Worm (Caenorhabditis elegans) whole organism, L1 larva: ENCODE data around the gene maph-1.3.

Source experiments
- elt-2 ChIP-seq: sonication (generic microtip); optimal IDR thresholded peaks from 2 replicates; lab custom pipeline; 2016; ENCODE audit warnings: missing genetic modification characterization, mild to moderate bottlenecking, inconsistent platforms, missing compliant biosample characterization, missing genetic modification reagents
- lsy-2 ChIP-seq, 2 experiments: fragments of 150-350 bp; optimal IDR thresholded peaks; 2 replicates each; lab custom pipeline; 2014; ENCODE audit warnings: missing biosample characterization in 2 of 2, missing genetic modification characterization in 2 of 2
- nhr-11 ChIP-seq: fragments of 150-350 bp; optimal IDR thresholded peaks from 2 replicates; lab custom pipeline; 2014; ENCODE audit warnings: missing biosample characterization, missing genetic modification characterization
- nhr-12 ChIP-seq: sonication (generic microtip); optimal IDR thresholded peaks from 2 replicates; lab custom pipeline; 2017; ENCODE audit warnings: missing biosample characterization, missing genetic modification characterization
- nhr-19 ChIP-seq: fragments of 200-800 bp; sonication (Bioruptor generic); conservative IDR thresholded peaks from 2 replicates; pipeline ENCODE4 v1.3.6; 2022; ENCODE audit warnings: missing genetic modification characterization, missing compliant biosample characterization
- rnt-1 ChIP-seq: sonication (generic microtip); optimal IDR thresholded peaks from 2 replicates; lab custom pipeline; 2016; ENCODE audit warnings: mild to moderate bottlenecking, missing genetic modification characterization, moderate library complexity, missing compliant biosample characterization
- unc-62 ChIP-seq: fragments of 150-350 bp; optimal IDR thresholded peaks from 2 replicates; lab custom pipeline; 2014; ENCODE audit warnings: missing biosample characterization, missing genetic modification reagents, missing genetic modification characterization

ce11 chrIII:3876197-3876897 lies 31.7 kb downstream of the maph-1.3 start:
- no peak for TF ChIP-seq lsy-2 (tag; optimal IDR thresholded peaks at IDR 0.05; lab: Kevin White, UChicago)
- TF ChIP-seq elt-2 (tag; lab: Kevin White, UChicago) = peak; percentile 52
- no peak for TF ChIP-seq rnt-1 (tag; lab: Kevin White, UChicago)
- no peak for TF ChIP-seq nhr-11
- TF ChIP-seq nhr-12 (tag; lab: Kevin White, UChicago) = no peak
- no peak for TF ChIP-seq unc-62 (GFP tag; lab: Kevin White, UChicago)
- TF ChIP-seq nhr-19 (GFP tag; lab: Robert Waterston, UW) = no peak
